Fruit fly (Drosophila melanogaster) whole organism, embryonic: ENCODE results near the gene Cont.

Source experiments
- BtbVII ChIP-seq: fragments of 200-800 bp; sonication (Bioruptor generic); optimal IDR thresholded peaks from 3 replicates; lab custom pipeline; 2017; ENCODE audit warnings: missing biosample characterization, mild to moderate bottlenecking, missing genetic modification characterization
- CG11695 ChIP-seq: fragments of 200-800 bp; sonication (Bioruptor generic); IDR thresholded peaks from 3 replicates; pipeline ENCODE4 v1.3.6; 2022; ENCODE audit warnings: missing biosample characterization, missing genetic modification characterization
- CG14050 ChIP-seq: fragments of 200-800 bp; sonication (Bioruptor generic); IDR thresholded peaks from 3 replicates; pipeline ENCODE4 v1.3.6; 2022; ENCODE audit warnings: missing biosample characterization, missing genetic modification characterization
- CG15073 ChIP-seq: fragments of 200-800 bp; sonication (Bioruptor generic); optimal IDR thresholded peaks from 2 replicates; lab custom pipeline; 2016; ENCODE audit warnings: missing biosample characterization, missing genetic modification characterization
- CG15479 ChIP-seq: fragments of 200-800 bp; sonication (Bioruptor generic); optimal IDR thresholded peaks from 3 replicates; lab custom pipeline; 2019; ENCODE audit warnings: missing biosample characterization, mild to moderate bottlenecking, missing genetic modification characterization, moderate library complexity
- CG16813 ChIP-seq: fragments of 200-800 bp; sonication (Bioruptor generic); IDR thresholded peaks from 3 replicates; pipeline ENCODE4 v1.3.6; 2022; ENCODE audit warnings: missing biosample characterization, missing genetic modification characterization; ENCODE audit not compliant: partially characterized antibody
- CG17359 ChIP-seq: fragments of 200-800 bp; sonication (Bioruptor generic); optimal IDR thresholded peaks from 3 replicates; lab custom pipeline; 2018; ENCODE audit warnings: missing biosample characterization, mild to moderate bottlenecking, missing genetic modification characterization, moderate library complexity
- CG2199 ChIP-seq: fragments of 200-800 bp; sonication (Bioruptor generic); IDR thresholded peaks from 3 replicates; pipeline ENCODE4 v1.3.6; 2022; ENCODE audit warnings: missing biosample characterization, missing genetic modification characterization
- CG30020 ChIP-seq: fragments of 200-800 bp; optimal IDR thresholded peaks from 2 replicates; lab custom pipeline; 2019; ENCODE audit warnings: missing biosample characterization, mild to moderate bottlenecking, missing genetic modification characterization, moderate library complexity
- CG32532 ChIP-seq: fragments of 200-800 bp; sonication (Bioruptor generic); IDR thresholded peaks from 2 replicates; pipeline ENCODE4 v1.3.6; 2022; ENCODE audit warnings: missing biosample characterization, missing genetic modification characterization
- CG33213 ChIP-seq: fragments of 200-800 bp; sonication (Bioruptor generic); optimal IDR thresholded peaks from 3 replicates; lab custom pipeline; 2016; ENCODE audit warnings: missing biosample characterization, missing genetic modification characterization
- CG34224 ChIP-seq: fragments of 200-800 bp; sonication (Bioruptor generic); IDR thresholded peaks from 3 replicates; pipeline ENCODE4 v1.3.6; 2022; ENCODE audit warnings: missing biosample characterization, missing genetic modification characterization; ENCODE audit not compliant: partially characterized antibody
- CG4424 ChIP-seq: fragments of 200-800 bp; sonication (Bioruptor generic); optimal IDR thresholded peaks from 3 replicates; lab custom pipeline; 2016; ENCODE audit warnings: missing biosample characterization, missing genetic modification characterization
- CG4854 ChIP-seq: fragments of 200-800 bp; sonication (Bioruptor generic); optimal IDR thresholded peaks from 2 replicates; lab custom pipeline; 2016; ENCODE audit warnings: missing biosample characterization, missing genetic modification characterization, inconsistent platforms
- CG6854 ChIP-seq: fragments of 200-800 bp; sonication (Bioruptor generic); optimal IDR thresholded peaks from 3 replicates; lab custom pipeline; 2017; ENCODE audit warnings: missing biosample characterization, mild to moderate bottlenecking, missing genetic modification characterization
- CG7963 ChIP-seq: fragments of 200-800 bp; sonication (Bioruptor generic); IDR thresholded peaks from 3 replicates; pipeline ENCODE4 v1.3.6; 2022; ENCODE audit warnings: missing biosample characterization, missing genetic modification characterization; ENCODE audit not compliant: partially characterized antibody
- CG8944 ChIP-seq: fragments of 200-800 bp; sonication (Bioruptor generic); optimal IDR thresholded peaks from 3 replicates; lab custom pipeline; 2016; ENCODE audit warnings: missing biosample characterization, missing genetic modification characterization
- D19B ChIP-seq: fragments of 200-800 bp; sonication (Bioruptor generic); optimal IDR thresholded peaks from 2 replicates; lab custom pipeline; 2017; ENCODE audit warnings: missing biosample characterization, mild to moderate bottlenecking, missing genetic modification characterization
- Dp ChIP-seq: fragments of 200-800 bp; sonication (Bioruptor generic); optimal IDR thresholded peaks from 2 replicates; lab custom pipeline; 2018; ENCODE audit warnings: missing biosample characterization, mild to moderate bottlenecking, missing genetic modification characterization, moderate library complexity
- Drgx ChIP-seq: fragments of 200-800 bp; sonication (Bioruptor generic); IDR thresholded peaks from 2 replicates; pipeline ENCODE4 v1.3.6; 2022; ENCODE audit warnings: missing biosample characterization, missing genetic modification characterization
- E2f2 ChIP-seq: fragments of 200-800 bp; sonication (Bioruptor generic); IDR thresholded peaks from 2 replicates; pipeline ENCODE4 v1.3.6; 2022; ENCODE audit warnings: missing biosample characterization, missing genetic modification characterization
- Gsc ChIP-seq: fragments of 200-800 bp; sonication (Bioruptor generic); IDR thresholded peaks from 2 replicates; pipeline ENCODE4 v1.3.6; 2022; ENCODE audit warnings: missing biosample characterization, missing genetic modification characterization
- Lhr ChIP-seq: fragments of 200-800 bp; sonication (Bioruptor generic); optimal IDR thresholded peaks from 3 replicates; lab custom pipeline; 2017; ENCODE audit warnings: mild to moderate bottlenecking, missing biosample characterization, missing genetic modification reagents, missing genetic modification characterization
- NFAT ChIP-seq: fragments of 200-800 bp; sonication (Bioruptor generic); IDR thresholded peaks from 2 replicates; pipeline ENCODE4 v1.3.6; 2022; ENCODE audit warnings: missing biosample characterization, missing genetic modification characterization
- Nf-YC ChIP-seq: fragments of 200-800 bp; optimal IDR thresholded peaks from 3 replicates; lab custom pipeline; 2019; ENCODE audit warnings: missing biosample characterization, mild to moderate bottlenecking, missing genetic modification characterization, moderate library complexity
- Oaz ChIP-seq: fragments of 200-800 bp; sonication (Bioruptor generic); IDR thresholded peaks from 2 replicates; pipeline ENCODE4 v1.3.6; 2022; ENCODE audit warnings: missing biosample characterization, missing genetic modification characterization
- Side ChIP-seq: fragments of 200-800 bp; sonication (Bioruptor generic); optimal IDR thresholded peaks from 2 replicates; lab custom pipeline; 2016; ENCODE audit warnings: missing biosample characterization, missing genetic modification characterization
- YL-1 ChIP-seq: fragments of 200-800 bp; sonication (Bioruptor generic); optimal IDR thresholded peaks from 3 replicates; lab custom pipeline; 2017; ENCODE audit warnings: missing biosample characterization, mild to moderate bottlenecking, missing genetic modification characterization
- bbx ChIP-seq: fragments of 200-800 bp; sonication (Bioruptor generic); IDR thresholded peaks from 2 replicates; pipeline ENCODE4 v1.3.6; 2022; ENCODE audit warnings: missing biosample characterization, missing genetic modification characterization; ENCODE audit not compliant: partially characterized antibody
- croc ChIP-seq: fragments of 200-800 bp; sonication (Bioruptor generic); conservative IDR thresholded peaks from 3 replicates; pipeline ENCODE4 v1.3.6; 2022; ENCODE audit warnings: missing biosample characterization, missing genetic modification characterization
- ems ChIP-seq: fragments of 200-800 bp; sonication (Bioruptor generic); optimal IDR thresholded peaks from 3 replicates; lab custom pipeline; 2016; ENCODE audit warnings: missing biosample characterization, missing genetic modification characterization
- gce ChIP-seq: fragments of 200-800 bp; sonication (Bioruptor generic); IDR thresholded peaks from 3 replicates; pipeline ENCODE4 v1.3.6; 2022; ENCODE audit warnings: missing biosample characterization, missing genetic modification characterization
- grn ChIP-seq: fragments of 200-800 bp; sonication (Bioruptor generic); optimal IDR thresholded peaks from 3 replicates; lab custom pipeline; 2017; ENCODE audit warnings: missing biosample characterization, missing genetic modification characterization
- gsb-n ChIP-seq: fragments of 200-800 bp; sonication (Bioruptor generic); optimal IDR thresholded peaks from 3 replicates; lab custom pipeline; 2018; ENCODE audit warnings: missing biosample characterization, mild to moderate bottlenecking, missing genetic modification characterization
- mam ChIP-seq: fragments of 200-800 bp; sonication (Bioruptor generic); optimal IDR thresholded peaks from 3 replicates; lab custom pipeline; 2016; ENCODE audit warnings: missing biosample characterization, missing genetic modification characterization
- p53 ChIP-seq: fragments of 200-800 bp; sonication (Bioruptor generic); optimal IDR thresholded peaks from 2 replicates; lab custom pipeline; 2016; ENCODE audit warnings: missing biosample characterization, missing genetic modification characterization
- sima ChIP-seq: fragments of 200-800 bp; sonication (Bioruptor generic); optimal IDR thresholded peaks from 2 replicates; lab custom pipeline; 2016; ENCODE audit warnings: missing biosample characterization, missing genetic modification characterization
- tin ChIP-seq: fragments of 200-800 bp; sonication (Bioruptor generic); optimal IDR thresholded peaks from 3 replicates; lab custom pipeline; 2016; ENCODE audit warnings: missing biosample characterization, missing genetic modification characterization
- twi ChIP-seq: fragments of 200-800 bp; optimal IDR thresholded peaks from 2 replicates; lab custom pipeline; 2019; ENCODE audit warnings: missing biosample characterization, mild to moderate bottlenecking, missing genetic modification characterization, moderate library complexity
- zen2 ChIP-seq: fragments of 200-800 bp; sonication (Bioruptor generic); IDR thresholded peaks from 3 replicates; pipeline ENCODE4 v1.3.6; 2022; ENCODE audit warnings: missing biosample characterization, missing genetic modification characterization; ENCODE audit not compliant: partially characterized antibody

Gene Cont

dm6 chr3R:4381079-4381919 lies at the start of gene Cont (continued):
- no peak for TF ChIP-seq CG6854 (GFP tag; lab: Kevin White, UChicago)
- peak; percentile 98 for TF ChIP-seq bbx
- no peak for TF ChIP-seq croc
- no peak for TF ChIP-seq sima (GFP tag; lab: Kevin White, UChicago)
- TF ChIP-seq CG14050: no peak
- TF ChIP-seq CG15479 (GFP tag; lab: Kevin White, UChicago): peak; percentile 12
- peak; percentile 39 for TF ChIP-seq Lhr (GFP tag; lab: Kevin White, UChicago)
- TF ChIP-seq ems (GFP tag; lab: Kevin White, UChicago): no peak
- no peak for TF ChIP-seq p53 (GFP tag; lab: Kevin White, UChicago)
- TF ChIP-seq gsb-n (tag; lab: Kevin White, UChicago): peak; percentile 29
- TF ChIP-seq BtbVII (GFP tag; lab: Kevin White, UChicago): no peak
- TF ChIP-seq CG4854 (GFP tag; lab: Kevin White, UChicago): no peak
- TF ChIP-seq YL-1 (GFP tag; lab: Kevin White, UChicago): peak; percentile 79
- peak; percentile 98 for TF ChIP-seq E2f2 (GFP tag; lab: Robert Waterston, UW)
- TF ChIP-seq Nf-YC (tag; lab: Kevin White, UChicago): peak; percentile 0
- TF ChIP-seq CG17359 (tag; lab: Kevin White, UChicago): no peak
- peak; percentile 93 for TF ChIP-seq CG16813 (GFP tag; lab: Robert Waterston, UW)
- TF ChIP-seq CG11695 (GFP tag; lab: Robert Waterston, UW): no peak
- TF ChIP-seq tin: no peak
- no peak for TF ChIP-seq gce (GFP tag; lab: Robert Waterston, UW)
- TF ChIP-seq CG30020 (tag; lab: Kevin White, UChicago): peak; percentile 61
- no peak for TF ChIP-seq CG15073 (GFP tag; lab: Kevin White, UChicago)
- no peak for TF ChIP-seq Gsc (GFP tag; lab: Robert Waterston, UW)
- TF ChIP-seq grn (GFP tag; lab: Kevin White, UChicago): no peak
- no peak for TF ChIP-seq CG4424
- no peak for TF ChIP-seq CG8944
- TF ChIP-seq mam (GFP tag; lab: Kevin White, UChicago): peak; percentile 36
- TF ChIP-seq Dp (GFP tag; lab: Kevin White, UChicago): peak; percentile 97
- TF ChIP-seq CG34224 (GFP tag; lab: Robert Waterston, UW): peak; percentile 93
- 0 out of 3 replicates have a peak, but pooled peaks have one; percentile 67 for TF ChIP-seq CG2199 (GFP tag; lab: Robert Waterston, UW)
- TF ChIP-seq D19B (GFP tag; lab: Kevin White, UChicago): no peak
- TF ChIP-seq NFAT: no peak
- no peak for TF ChIP-seq twi (tag; lab: Kevin White, UChicago)
- no peak for TF ChIP-seq CG33213 (GFP tag; lab: Kevin White, UChicago)
- no peak for TF ChIP-seq Oaz (GFP tag; lab: Robert Waterston, UW)
- peak; percentile 94 for TF ChIP-seq CG7963 (GFP tag; lab: Robert Waterston, UW)
- TF ChIP-seq zen2: peak; percentile 89
- no peak for TF ChIP-seq Side (GFP tag; lab: Kevin White, UChicago)
- no peak for TF ChIP-seq Drgx (GFP tag; lab: Robert Waterston, UW)
- TF ChIP-seq CG32532 (GFP tag; lab: Robert Waterston, UW): peak; percentile 31; the same call in 1 of the 2 replicates
